Worm (Caenorhabditis elegans): ENCODE data around the gene C44H4.4.
A peak's percentile ranks its signal among the peaks of the same experiment; 100 is the strongest.

Gene C44H4.4

DNA sequence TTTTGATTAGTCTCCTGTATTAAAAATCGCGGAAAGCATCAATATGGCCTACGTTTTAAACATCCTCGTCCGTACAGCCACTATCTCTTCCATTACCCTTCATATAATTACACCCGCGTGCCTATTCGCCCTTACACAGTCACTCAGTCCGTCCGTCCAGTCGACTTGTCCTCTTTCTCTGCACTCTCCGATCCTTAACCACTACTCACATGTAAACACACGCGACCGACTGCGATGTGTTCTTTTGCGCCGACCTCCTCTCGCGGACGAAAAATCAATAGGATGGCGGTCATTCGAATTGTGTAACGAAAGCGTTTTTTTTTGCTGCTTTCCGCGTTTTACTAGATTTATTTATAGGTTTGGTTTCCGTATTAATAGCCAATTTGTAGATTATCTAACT, 13.8 kb upstream of the C44H4.4 start, which contains the start of gene eor-2 (continued):
- TF ChIP-seq lin-40 (tag; optimal IDR thresholded peaks at IDR 0.05) (peak; percentile 58), sdz-38 (tag; optimal IDR thresholded peaks at IDR 0.05) (no peak), Y79H2A.3 (GFP tag; conservative IDR thresholded peaks at IDR 0.05) (no peak), ama-1 (optimal IDR thresholded peaks at IDR 0.05) (no peak), ama-1 (GFP tag; optimal IDR thresholded peaks at IDR 0.05) (no peak), F37B4.10 (GFP tag; IDR thresholded peaks at IDR 0.05) (no peak), ceh-79 (tag; optimal IDR thresholded peaks at IDR 0.05) (no peak), nfyb-1 (GFP tag; IDR thresholded peaks at IDR 0.05) (no peak), snpc-1.3 (tag; optimal IDR thresholded peaks at IDR 0.05; ENCODE audit: insufficient read depth) (peak; percentile 5), let-607 (tag; optimal IDR thresholded peaks at IDR 0.05) (peak in 1 of 2 experiments; percentile 47), hlh-12 (tag; optimal IDR thresholded peaks at IDR 0.05) (no peak), rcor-1 (GFP tag; IDR thresholded peaks at IDR 0.05) (0 out of 2 replicates have a peak, but pooled peaks have one; percentile 33), ets-4 (GFP tag; optimal IDR thresholded peaks at IDR 0.05) (peak; percentile 61), F23B12.7 (tag; optimal IDR thresholded peaks at IDR 0.05; ENCODE audit: insufficient read depth) (peak; percentile 15), lir-1 (GFP tag; conservative IDR thresholded peaks at IDR 0.05) (peak; percentile 47), lsy-27 (tag; optimal IDR thresholded peaks at IDR 0.05; ENCODE audit: borderline replicate concordance, insufficient read depth) (no peak), ztf-26 (tag; optimal IDR thresholded peaks at IDR 0.05) (peak; percentile 2), gei-17 (GFP tag; optimal IDR thresholded peaks at IDR 0.05) (peak; percentile 41), ztf-18 (tag; optimal IDR thresholded peaks at IDR 0.05) (no peak), attf-5 (GFP tag; optimal IDR thresholded peaks at IDR 0.05) (peak; percentile 74), C06A6.2 (GFP tag; conservative IDR thresholded peaks at IDR 0.05) (no peak), rpc-1 (optimal IDR thresholded peaks at IDR 0.05) (no peak), rpc-1 (tag; optimal IDR thresholded peaks at IDR 0.05) (no peak), nhr-80 (tag; optimal IDR thresholded peaks at IDR 0.05) (peak; percentile 92), somi-1 (GFP tag; optimal IDR thresholded peaks at IDR 0.05) (peak; percentile 9), ztf-3 (GFP tag; optimal IDR thresholded peaks at IDR 0.05) (no peak), let-526 (GFP tag; IDR thresholded peaks at IDR 0.05) (no peak), lin-35 (GFP tag; optimal IDR thresholded peaks at IDR 0.05) (no peak), egl-44 (GFP tag; IDR thresholded peaks at IDR 0.05) (0 out of 2 replicates have a peak, but pooled peaks have one; percentile 18), aptf-2 (GFP tag; conservative IDR thresholded peaks at IDR 0.05) (no peak), nhr-120 (GFP tag; IDR thresholded peaks at IDR 0.05) (no peak), K12H6.12 (tag; optimal IDR thresholded peaks at IDR 0.05) (peak; percentile 30), ceh-40 (GFP tag; IDR thresholded peaks at IDR 0.05) (no peak), hmg-1.2 (GFP tag; IDR thresholded peaks at IDR 0.05) (peak; percentile 51; the same call in 1 of the 2 replicates), K11D2.4 (GFP tag; IDR thresholded peaks at IDR 0.05) (0 out of 2 replicates have a peak, but pooled peaks have one; percentile 17), egrh-3 (GFP tag; IDR thresholded peaks at IDR 0.05) (peak; percentile 61)

DNA sequence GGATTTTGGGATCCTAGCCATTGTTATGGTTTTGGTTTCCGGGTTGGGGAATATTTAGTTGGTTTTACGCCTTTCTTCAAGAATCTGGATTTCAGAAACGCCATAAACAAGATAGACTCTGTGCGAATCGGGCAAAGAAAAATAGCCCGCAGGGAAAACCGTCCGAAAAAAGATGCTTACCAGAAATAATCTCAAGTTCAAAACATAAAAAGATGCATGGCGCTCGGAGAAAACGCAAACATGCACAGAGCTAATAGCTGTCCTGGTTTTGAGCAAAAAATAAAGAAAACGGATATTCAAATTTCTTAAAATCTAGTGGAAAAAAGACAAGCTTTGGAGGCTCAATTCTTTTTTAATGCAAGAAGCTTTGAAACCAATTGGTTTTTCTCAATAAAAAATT, 10.3 kb upstream of the C44H4.4 start, which contains the start of gene C44H4.6:
Gene C44H4.6, minus strand, starts transcription at position 101 of the 400 bp plus-strand sequence.
- TF ChIP-seq ztf-26 (tag; optimal IDR thresholded peaks at IDR 0.05) (no peak), K12H6.12 (tag; optimal IDR thresholded peaks at IDR 0.05) (no peak), nfya-2 (GFP tag; IDR thresholded peaks at IDR 0.05) (no peak), Y53G8AR.9 (GFP tag; conservative IDR thresholded peaks at IDR 0.05) (no peak)

DNA sequence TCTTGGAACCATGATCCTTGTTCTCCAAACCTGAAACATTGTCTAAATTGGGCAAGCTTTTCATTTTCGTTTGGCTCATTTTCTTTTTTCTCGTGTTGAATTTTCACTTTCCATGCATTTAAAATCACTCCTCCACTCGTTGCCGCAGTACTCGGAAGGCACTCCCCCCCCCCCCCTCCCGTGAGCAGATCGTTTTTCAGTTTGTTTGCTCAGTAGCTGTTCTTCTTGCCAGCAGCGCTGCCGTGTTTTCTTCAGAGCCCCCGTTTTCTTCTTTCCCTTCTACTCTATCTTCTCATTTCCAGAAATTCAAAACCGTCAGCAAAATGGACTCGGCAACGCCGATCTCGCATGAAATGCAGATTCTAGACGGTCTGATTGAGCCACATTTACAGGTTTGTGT, 5.9 kb upstream of the C44H4.4 start, which contains the start of gene C44H4.8:
Gene C44H4.8, plus strand, starts transcription at position 301 of the 400 bp plus-strand sequence.
- TF ChIP-seq ceh-58 (GFP tag; IDR thresholded peaks at IDR 0.05) (no peak), nhr-179 (tag; optimal IDR thresholded peaks at IDR 0.05) (no peak), zim-3 (tag; optimal IDR thresholded peaks at IDR 0.05) (no peak), ceh-100 (GFP tag; IDR thresholded peaks at IDR 0.05) (no peak), akir-1 (GFP tag; optimal IDR thresholded peaks at IDR 0.05) (no peak), madf-3 (GFP tag; IDR thresholded peaks at IDR 0.05) (no peak), ztf-26 (tag; optimal IDR thresholded peaks at IDR 0.05) (no peak), ztf-18 (tag; optimal IDR thresholded peaks at IDR 0.05) (no peak), F33H1.4 (GFP tag; IDR thresholded peaks at IDR 0.05) (no peak), let-607 (tag; optimal IDR thresholded peaks at IDR 0.05) (no peak), zfh-2 (GFP tag; conservative IDR thresholded peaks at IDR 0.05) (no peak)

Data from whole organism, young adult.